Worm (Caenorhabditis elegans) whole organism, L4 larva: ENCODE data around the gene Y37D8A.16.
A peak's percentile ranks its signal among the peaks of the same experiment; 100 is the strongest.

ENCODE experiments used
- F10B5.3 ChIP-seq: sonication (generic microtip); optimal IDR thresholded peaks from 2 replicates; lab custom pipeline; 2016; ENCODE audit warnings: mild to moderate bottlenecking, missing genetic modification characterization, missing compliant biosample characterization
- F44E2.7 ChIP-seq: fragments of 200-800 bp; sonication (Bioruptor generic); IDR thresholded peaks from 2 replicates; pipeline ENCODE4 v2.1.2; 2022; ENCODE audit warnings: missing genetic modification characterization, missing compliant biosample characterization
- F49E8.2 ChIP-seq: sonication (generic microtip); optimal IDR thresholded peaks from 2 replicates; lab custom pipeline; 2016; ENCODE audit warnings: missing compliant biosample characterization, mild to moderate bottlenecking, missing genetic modification characterization, borderline replicate concordance
- T26A8.4 ChIP-seq: fragments of 200-800 bp; sonication (Bioruptor generic); IDR thresholded peaks from 2 replicates; pipeline ENCODE4 v1.3.6; 2022; ENCODE audit warnings: missing genetic modification characterization, missing compliant biosample characterization
- Y5F2A.4 ChIP-seq: fragments of 200-800 bp; sonication (Bioruptor generic); optimal IDR thresholded peaks from 2 replicates; lab custom pipeline; 2018; ENCODE audit warnings: mild to moderate bottlenecking, missing genetic modification characterization, missing compliant biosample characterization
- Y75B8A.6 ChIP-seq: fragments of 200-800 bp; sonication (Bioruptor generic); IDR thresholded peaks from 2 replicates; pipeline ENCODE4 v1.3.6; 2022; ENCODE audit warnings: missing genetic modification reagents, missing genetic modification characterization, missing compliant biosample characterization
- ZK337.2 ChIP-seq: fragments of 200-800 bp; sonication (Bioruptor generic); IDR thresholded peaks from 2 replicates; pipeline ENCODE4 v1.3.6; 2022; ENCODE audit warnings: missing genetic modification reagents, missing genetic modification characterization, missing compliant biosample characterization
- aha-1 ChIP-seq: fragments of 150-350 bp; peaks from one replicate; lab custom pipeline; 2014; ENCODE audit warnings: missing biosample characterization, missing genetic modification characterization
- ama-1 ChIP-seq: fragments of 150-350 bp; optimal IDR thresholded peaks from 2 replicates; lab custom pipeline; 2014; ENCODE audit warnings: inconsistent platforms, mixed read lengths
- arid-1 ChIP-seq: fragments of 200-800 bp; sonication (Bioruptor generic); conservative IDR thresholded peaks from 2 replicates; pipeline ENCODE4 v1.3.6; 2022; ENCODE audit warnings: missing genetic modification reagents, missing genetic modification characterization, missing compliant biosample characterization
- ceh-44 ChIP-seq: fragments of 200-800 bp; sonication (Bioruptor generic); IDR thresholded peaks from 2 replicates; pipeline ENCODE4 v1.3.6; 2022; ENCODE audit warnings: missing genetic modification reagents, missing genetic modification characterization, missing compliant biosample characterization
- ces-1 ChIP-seq: fragments of 150-350 bp; sonication (generic microtip); optimal IDR thresholded peaks from 4 replicates; lab custom pipeline; 2014; ENCODE audit warnings: missing biosample characterization, missing genetic modification reagents, missing genetic modification characterization
- ctbp-1 ChIP-seq: fragments of 200-800 bp; sonication (Bioruptor generic); IDR thresholded peaks from 2 replicates; pipeline ENCODE4 v1.3.6; 2022; ENCODE audit warnings: missing genetic modification reagents, missing genetic modification characterization, missing compliant biosample characterization
- daf-16 ChIP-seq, 3 experiments: sonication (generic microtip); optimal IDR thresholded peaks; 2 replicates each; lab custom pipeline; 2016 to 2017; ENCODE audit warnings: missing genetic modification characterization in 3 of 3, missing genetic modification reagents in 3 of 3, mild to moderate bottlenecking in 2 of 3, missing compliant biosample characterization in 2 of 3, missing biosample characterization in 1 of 3, moderate library complexity in 1 of 3
- daf-8 ChIP-seq: fragments of 200-800 bp; sonication (Bioruptor generic); IDR thresholded peaks from 2 replicates; pipeline ENCODE4 v1.3.6; 2022; ENCODE audit warnings: missing genetic modification characterization, missing compliant biosample characterization
- dmd-6 ChIP-seq: fragments of 200-800 bp; sonication (Bioruptor generic); IDR thresholded peaks from 2 replicates; pipeline ENCODE4 v1.3.6; 2022; ENCODE audit warnings: missing genetic modification reagents, missing genetic modification characterization, missing compliant biosample characterization
- dpl-1 ChIP-seq: fragments of 150-350 bp; optimal IDR thresholded peaks from 2 replicates; lab custom pipeline; 2014; ENCODE audit warnings: missing biosample characterization, missing genetic modification reagents, missing genetic modification characterization
- duxl-1 ChIP-seq: sonication (generic microtip); optimal IDR thresholded peaks from 2 replicates; lab custom pipeline; 2016; ENCODE audit warnings: mild to moderate bottlenecking, missing genetic modification characterization, moderate library complexity, missing compliant biosample characterization; ENCODE audit not compliant: poor library complexity
- dve-1 ChIP-seq: sonication (generic microtip); optimal IDR thresholded peaks from 2 replicates; lab custom pipeline; 2017; ENCODE audit warnings: antibody characterized with exemption, mild to moderate bottlenecking, missing genetic modification characterization, missing compliant biosample characterization; ENCODE audit not compliant: insufficient read depth
- egl-43 ChIP-seq: fragments of 200-800 bp; sonication (Bioruptor generic); IDR thresholded peaks from 2 replicates; pipeline ENCODE4 v1.3.6; 2022; ENCODE audit warnings: missing genetic modification reagents, missing genetic modification characterization, missing compliant biosample characterization
- fkh-10 ChIP-seq: fragments of 150-350 bp; optimal IDR thresholded peaks from 2 replicates; lab custom pipeline; 2014; ENCODE audit warnings: missing biosample characterization, missing genetic modification reagents, missing genetic modification characterization
- hlh-11 ChIP-seq: fragments of 200-800 bp; sonication (Bioruptor generic); optimal IDR thresholded peaks from 2 replicates; lab custom pipeline; 2018; ENCODE audit warnings: mild to moderate bottlenecking, missing genetic modification characterization, missing compliant biosample characterization
- hmg-1.1 ChIP-seq: fragments of 200-800 bp; sonication (Bioruptor generic); IDR thresholded peaks from 2 replicates; pipeline ENCODE4 v1.3.6; 2022; ENCODE audit warnings: missing genetic modification reagents, missing genetic modification characterization, missing compliant biosample characterization
- lin-38 ChIP-seq: fragments of 200-800 bp; sonication (Bioruptor generic); IDR thresholded peaks from 2 replicates; pipeline ENCODE4 v1.3.6; 2022; ENCODE audit warnings: missing genetic modification reagents, missing genetic modification characterization, missing compliant biosample characterization
- lin-39 ChIP-seq: fragments of 150-350 bp; optimal IDR thresholded peaks from 2 replicates; lab custom pipeline; 2014; ENCODE audit warnings: missing biosample characterization, missing genetic modification reagents, missing genetic modification characterization
- lir-3 ChIP-seq: sonication (generic microtip); optimal IDR thresholded peaks from 2 replicates; lab custom pipeline; 2016; ENCODE audit warnings: mild to moderate bottlenecking, missing genetic modification characterization, missing compliant biosample characterization
- lsy-2 ChIP-seq, 2 experiments: fragments of 150-350 bp in 1 of 2; sonication (generic microtip) in 1 of 2; optimal IDR thresholded peaks; 2 replicates each; lab custom pipeline; 2014 to 2017; ENCODE audit warnings: missing biosample characterization in 2 of 2, missing genetic modification characterization in 2 of 2
- madf-5 ChIP-seq, 2 experiments: fragments of 200-800 bp; sonication (Bioruptor generic); IDR thresholded peaks; 2 replicates each; pipeline ENCODE4 v1.3.6; 2022; ENCODE audit warnings: missing compliant biosample characterization in 2 of 2, missing genetic modification characterization in 2 of 2
- mdt-29 ChIP-seq: fragments of 200-800 bp; sonication (Bioruptor generic); IDR thresholded peaks from 2 replicates; pipeline ENCODE4 v1.3.6; 2022; ENCODE audit warnings: missing genetic modification reagents, missing genetic modification characterization, missing compliant biosample characterization
- mep-1 ChIP-seq: fragments of 150-350 bp; sonication (generic microtip); optimal IDR thresholded peaks from 3 replicates; lab custom pipeline; 2014; ENCODE audit warnings: missing biosample characterization, missing genetic modification characterization
- mes-2 ChIP-seq: sonication (generic microtip); optimal IDR thresholded peaks from 2 replicates; lab custom pipeline; 2016; ENCODE audit warnings: missing genotype, mild to moderate bottlenecking, missing genetic modification characterization, missing compliant biosample characterization; ENCODE audit not compliant: poor library complexity, severe bottlenecking
- mxl-3 ChIP-seq: fragments of 200-800 bp; sonication (Bioruptor generic); optimal IDR thresholded peaks from 2 replicates; lab custom pipeline; 2018; ENCODE audit warnings: mild to moderate bottlenecking, missing genetic modification characterization, missing compliant biosample characterization
- nhr-102 ChIP-seq: sonication (generic microtip); optimal IDR thresholded peaks from 2 replicates; lab custom pipeline; 2016; ENCODE audit warnings: mild to moderate bottlenecking, missing genetic modification characterization, moderate library complexity, missing compliant biosample characterization
- pha-4 ChIP-seq, 2 experiments: fragments of 150-350 bp in 1 of 2; fragments of 200-800 bp in 1 of 2; sonication (Bioruptor generic) in 1 of 2; IDR thresholded peaks in 1 of 2; optimal IDR thresholded peaks in 1 of 2; 2 replicates each; pipeline versions ENCODE4 v1.3.6 to Lab custom; 2014 to 2022; ENCODE audit warnings: missing genetic modification characterization in 2 of 2, missing genetic modification reagents in 2 of 2, missing biosample characterization in 1 of 2, missing compliant biosample characterization in 1 of 2
- php-3 ChIP-seq: fragments of 200-800 bp; sonication (Bioruptor generic); IDR thresholded peaks from 2 replicates; pipeline ENCODE4 v1.3.6; 2022; ENCODE audit warnings: missing genetic modification reagents, missing genetic modification characterization, missing compliant biosample characterization
- pqm-1 ChIP-seq: sonication (generic microtip); optimal IDR thresholded peaks from 2 replicates; lab custom pipeline; 2017; ENCODE audit warnings: missing biosample characterization, missing genetic modification characterization
- sdz-12 ChIP-seq: fragments of 200-800 bp; sonication (Bioruptor generic); optimal IDR thresholded peaks from 2 replicates; lab custom pipeline; 2018; ENCODE audit warnings: mild to moderate bottlenecking, missing genetic modification characterization, missing compliant biosample characterization
- set-16 ChIP-seq: fragments of 200-800 bp; sonication (Bioruptor generic); IDR thresholded peaks from 2 replicates; pipeline ENCODE4 v1.3.6; 2022; ENCODE audit warnings: missing genetic modification reagents, missing genetic modification characterization, missing compliant biosample characterization
- snpc-1.2 ChIP-seq: fragments of 200-800 bp; sonication (Bioruptor generic); IDR thresholded peaks from 2 replicates; pipeline ENCODE4 v1.3.6; 2022; ENCODE audit warnings: missing genetic modification reagents, missing genetic modification characterization, missing compliant biosample characterization
- spr-1 ChIP-seq: sonication (generic microtip); optimal IDR thresholded peaks from 2 replicates; lab custom pipeline; 2016; ENCODE audit warnings: mild to moderate bottlenecking, missing genetic modification characterization, missing compliant biosample characterization
- tra-1 ChIP-seq: fragments of 200-800 bp; sonication (Bioruptor generic); IDR thresholded peaks from 2 replicates; pipeline ENCODE4 v1.3.6; 2022; ENCODE audit warnings: missing genetic modification reagents, missing genetic modification characterization, missing compliant biosample characterization
- zip-2 ChIP-seq: fragments of 150-350 bp; optimal IDR thresholded peaks from 2 replicates; lab custom pipeline; 2014; ENCODE audit warnings: missing biosample characterization, missing genetic modification characterization

The Y37D8A.16 gene

DNA sequence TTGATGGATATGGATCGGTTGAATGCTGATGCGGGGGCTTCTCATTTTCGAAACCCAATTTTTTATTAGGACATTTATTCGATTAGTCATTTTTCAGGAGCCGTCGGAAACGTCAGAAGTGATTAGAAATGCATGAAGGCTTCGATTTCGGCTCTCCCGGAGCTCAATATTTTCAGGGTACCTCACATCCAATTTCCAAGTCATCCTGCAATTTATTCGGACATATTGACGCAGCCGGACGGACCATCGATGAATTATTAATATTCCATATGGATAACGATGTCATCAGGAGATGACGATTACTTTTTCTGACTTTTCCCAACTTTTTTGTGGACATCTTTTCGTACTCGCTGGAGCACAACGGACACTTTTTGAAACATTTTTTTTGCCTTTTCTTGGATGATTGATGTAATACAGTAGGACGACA is 11.9 kb downstream of the Y37D8A.16 start:
- TF ChIP-seq mep-1 (tag; lab: Kevin White, UChicago) (peak; percentile 64), arid-1 (GFP tag; lab: Robert Waterston, UW) (peak; percentile 69), lin-38 (GFP tag; lab: Robert Waterston, UW) (peak; percentile 72), sdz-12 (GFP tag; lab: Kevin White, UChicago) (no peak), ZK337.2 (GFP tag; lab: Robert Waterston, UW) (no peak), pha-4 (GFP tag; IDR thresholded peaks at IDR 0.05; lab: Robert Waterston, UW) (peak; percentile 53; the same call in 1 of the 2 replicates), pha-4 (tag; optimal IDR thresholded peaks at IDR 0.05; lab: Kevin White, UChicago) (no peak), daf-8 (GFP tag; lab: Robert Waterston, UW) (no peak), ama-1 (lab: Kevin White, UChicago) (peak; percentile 91), Y75B8A.6 (GFP tag; lab: Robert Waterston, UW) (no peak), egl-43 (GFP tag; lab: Robert Waterston, UW) (no peak; the same call in 1 of the 2 replicates), mxl-3 (GFP tag; lab: Kevin White, UChicago) (no peak), daf-16 (GFP tag; optimal IDR thresholded peaks at IDR 0.05; lab: Kevin White, UChicago) (no peak), daf-16 (tag; optimal IDR thresholded peaks at IDR 0.05; lab: Kevin White, UChicago) (peak; percentile 32), ces-1 (no peak), lsy-2 (tag; optimal IDR thresholded peaks at IDR 0.05; lab: Kevin White, UChicago) (peak in 1 of 2 experiments; percentile 68), F49E8.2 (tag; lab: Kevin White, UChicago) (peak; percentile 26), snpc-1.2 (peak; percentile 71; the same call in 1 of the 2 replicates), set-16 (GFP tag; lab: Robert Waterston, UW) (no peak), dve-1 (tag; lab: Kevin White, UChicago) (peak; percentile 34), mdt-29 (GFP tag; lab: Robert Waterston, UW) (peak; percentile 33; the same call in 1 of the 2 replicates), php-3 (GFP tag; lab: Robert Waterston, UW) (0 out of 2 replicates have a peak, but pooled peaks have one; percentile 34), dpl-1 (GFP tag; lab: Kevin White, UChicago) (no peak), lir-3 (no peak), spr-1 (peak; percentile 64), Y5F2A.4 (GFP tag; lab: Kevin White, UChicago) (peak; percentile 20), fkh-10 (GFP tag; lab: Kevin White, UChicago) (no peak), dmd-6 (peak; percentile 12; the same call in 1 of the 2 replicates), aha-1 (tag; lab: Kevin White, UChicago) (peak; percentile 85), tra-1 (GFP tag; lab: Robert Waterston, UW) (no peak), hlh-11 (tag; lab: Kevin White, UChicago) (peak; percentile 8), T26A8.4 (peak; percentile 73), ceh-44 (GFP tag; lab: Robert Waterston, UW) (no peak), hmg-1.1 (GFP tag; lab: Robert Waterston, UW) (0 out of 2 replicates have a peak, but pooled peaks have one; percentile 10), lin-39 (tag; lab: Kevin White, UChicago) (no peak), zip-2 (tag; lab: Kevin White, UChicago) (peak; percentile 1), duxl-1 (tag; lab: Kevin White, UChicago) (peak; percentile 66), madf-5 (GFP tag; IDR thresholded peaks at IDR 0.05; lab: Robert Waterston, UW) (0 out of 4 replicates have a peak, but pooled peaks of 1 of the 2 experiments have one; percentile 51), F44E2.7 (GFP tag; lab: Robert Waterston, UW) (no peak), F10B5.3 (peak; percentile 11), pqm-1 (tag; lab: Kevin White, UChicago) (no peak), mes-2 (tag; lab: Kevin White, UChicago) (peak; percentile 1), ctbp-1 (GFP tag; lab: Robert Waterston, UW) (0 out of 2 replicates have a peak, but pooled peaks have one; percentile 34), nhr-102 (tag; lab: Kevin White, UChicago) (peak; percentile 78)
